Worm (Caenorhabditis elegans) whole organism, L1 larva: ENCODE data around the gene F07C3.2.

Experiments used
- C04F5.9 ChIP-seq: sonication (generic microtip); optimal IDR thresholded peaks from 2 replicates; lab custom pipeline; 2016; ENCODE audit warnings: missing genetic modification characterization, missing compliant biosample characterization
- C34B4.2 ChIP-seq: sonication (generic microtip); optimal IDR thresholded peaks from 2 replicates; lab custom pipeline; 2017; ENCODE audit warnings: mild to moderate bottlenecking, missing genetic modification characterization, missing compliant biosample characterization
- F16B12.6 ChIP-seq: fragments of 150-350 bp; optimal IDR thresholded peaks from 2 replicates; lab custom pipeline; 2014; ENCODE audit warnings: missing biosample characterization, missing genetic modification characterization
- alr-1 ChIP-seq: fragments of 200-800 bp; sonication (Bioruptor generic); optimal IDR thresholded peaks from 2 replicates; lab custom pipeline; 2018; ENCODE audit warnings: borderline replicate concordance, mild to moderate bottlenecking, missing genetic modification characterization, missing compliant biosample characterization
- aly-2 ChIP-seq: fragments of 150-350 bp; optimal IDR thresholded peaks from 2 replicates; lab custom pipeline; 2014; ENCODE audit warnings: missing biosample characterization, missing genetic modification characterization
- ama-1 ChIP-seq: fragments of 150-350 bp; optimal IDR thresholded peaks from 2 replicates; lab custom pipeline; 2014
- ceh-63 ChIP-seq: fragments of 200-800 bp; sonication (Bioruptor generic); optimal IDR thresholded peaks from 2 replicates; lab custom pipeline; 2018; ENCODE audit warnings: mild to moderate bottlenecking, missing genetic modification characterization, missing compliant biosample characterization
- ceh-8 ChIP-seq: fragments of 200-800 bp; sonication (Bioruptor generic); optimal IDR thresholded peaks from 2 replicates; lab custom pipeline; 2018; ENCODE audit warnings: mild to moderate bottlenecking, missing genetic modification characterization, moderate library complexity, missing compliant biosample characterization
- dpl-1 ChIP-seq, 3 experiments: fragments of 150-350 bp in 2 of 3; sonication (generic microtip) in 1 of 3; optimal IDR thresholded peaks; 2 replicates each; lab custom pipeline; 2014 to 2017; ENCODE audit warnings: missing biosample characterization in 3 of 3, missing genetic modification characterization in 3 of 3, missing genetic modification reagents in 3 of 3
- egl-13 ChIP-seq: sonication (generic microtip); optimal IDR thresholded peaks from 2 replicates; lab custom pipeline; 2016; ENCODE audit warnings: missing genotype, missing genetic modification reagents, missing genetic modification characterization, missing compliant biosample characterization
- egl-27 ChIP-seq, 2 experiments: fragments of 150-350 bp in 1 of 2; sonication (generic microtip); optimal IDR thresholded peaks; 3 replicates each; lab custom pipeline; 2017 to 2018; ENCODE audit warnings: missing biosample characterization in 2 of 2, missing genetic modification characterization in 2 of 2, missing genetic modification reagents in 2 of 2
- elt-2 ChIP-seq: sonication (generic microtip); optimal IDR thresholded peaks from 2 replicates; lab custom pipeline; 2016; ENCODE audit warnings: missing genetic modification characterization, mild to moderate bottlenecking, inconsistent platforms, missing compliant biosample characterization, missing genetic modification reagents
- elt-3 ChIP-seq, 6 experiments: fragments of 150-350 bp in 1 of 6; sonication (generic microtip); optimal IDR thresholded peaks; 2 replicates each; lab custom pipeline; 2017 to 2018; ENCODE audit warnings: missing biosample characterization in 6 of 6, missing genetic modification characterization in 6 of 6, inconsistent platforms in 1 of 6
- ets-5 ChIP-seq: fragments of 200-800 bp; sonication (Bioruptor generic); IDR thresholded peaks from 2 replicates; pipeline ENCODE4 v1.3.6; 2022; ENCODE audit warnings: missing genetic modification characterization, missing compliant biosample characterization
- fkh-10 ChIP-seq: sonication (generic microtip); optimal IDR thresholded peaks from 2 replicates; lab custom pipeline; 2017; ENCODE audit warnings: missing biosample characterization, missing genetic modification reagents, missing genetic modification characterization
- fkh-4 ChIP-seq: sonication (generic microtip); optimal IDR thresholded peaks from 2 replicates; lab custom pipeline; 2016; ENCODE audit warnings: missing compliant biosample characterization, missing genetic modification characterization, borderline replicate concordance
- fkh-8 ChIP-seq: sonication (generic microtip); optimal IDR thresholded peaks from 2 replicates; lab custom pipeline; 2016; ENCODE audit warnings: mild to moderate bottlenecking, missing genetic modification characterization, missing compliant biosample characterization
- fos-1 ChIP-seq: fragments of 150-350 bp; optimal IDR thresholded peaks from 2 replicates; lab custom pipeline; 2014; ENCODE audit warnings: missing biosample characterization, missing genetic modification characterization
- grh-1 ChIP-seq: fragments of 200-800 bp; sonication (Bioruptor generic); IDR thresholded peaks from 2 replicates; pipeline ENCODE4 v1.3.6; 2022; ENCODE audit warnings: missing genetic modification reagents, missing genetic modification characterization, missing compliant biosample characterization
- hpl-2 ChIP-seq: fragments of 150-350 bp; optimal IDR thresholded peaks from 2 replicates; lab custom pipeline; 2014; ENCODE audit warnings: missing biosample characterization, missing genetic modification reagents, missing genetic modification characterization
- lin-14 ChIP-seq: fragments of 200-800 bp; sonication (Bioruptor generic); optimal IDR thresholded peaks from 2 replicates; lab custom pipeline; 2018; ENCODE audit warnings: mild to moderate bottlenecking, missing genetic modification characterization, moderate library complexity, missing compliant biosample characterization
- lin-35 ChIP-seq, 2 experiments: fragments of 150-350 bp; optimal IDR thresholded peaks; 2 replicates each; lab custom pipeline; 2014; ENCODE audit warnings: missing biosample characterization in 2 of 2, missing genetic modification characterization in 2 of 2, missing genetic modification reagents in 2 of 2
- lin-39 ChIP-seq: fragments of 150-350 bp; optimal IDR thresholded peaks from 2 replicates; lab custom pipeline; 2014; ENCODE audit warnings: missing biosample characterization, missing genetic modification reagents, missing genetic modification characterization
- lsy-2 ChIP-seq, 2 experiments: fragments of 150-350 bp; optimal IDR thresholded peaks; 2 replicates each; lab custom pipeline; 2014; ENCODE audit warnings: missing biosample characterization in 2 of 2, missing genetic modification characterization in 2 of 2
- mab-9 ChIP-seq: fragments of 200-800 bp; sonication (Bioruptor generic); IDR thresholded peaks from 2 replicates; pipeline ENCODE4 v1.3.6; 2022; ENCODE audit warnings: missing genetic modification reagents, missing genetic modification characterization, missing compliant biosample characterization
- mdl-1 ChIP-seq, 2 experiments: fragments of 150-350 bp; optimal IDR thresholded peaks; 2 replicates each; lab custom pipeline; 2014 to 2017; ENCODE audit warnings: missing biosample characterization in 2 of 2, missing genetic modification characterization in 2 of 2, inconsistent platforms in 1 of 2
- mep-1 ChIP-seq: fragments of 150-350 bp; optimal IDR thresholded peaks from 2 replicates; lab custom pipeline; 2014; ENCODE audit warnings: missing biosample characterization, missing genetic modification characterization
- nhr-12 ChIP-seq: sonication (generic microtip); optimal IDR thresholded peaks from 2 replicates; lab custom pipeline; 2017; ENCODE audit warnings: missing biosample characterization, missing genetic modification characterization
- nhr-237 ChIP-seq: fragments of 150-350 bp; optimal IDR thresholded peaks from 2 replicates; lab custom pipeline; 2014; ENCODE audit warnings: missing biosample characterization, missing genetic modification characterization
- nhr-28 ChIP-seq: fragments of 150-350 bp; optimal IDR thresholded peaks from 2 replicates; lab custom pipeline; 2014; ENCODE audit warnings: missing biosample characterization, missing genetic modification characterization
- nhr-71 ChIP-seq: sonication (generic microtip); optimal IDR thresholded peaks from 2 replicates; lab custom pipeline; 2016; ENCODE audit warnings: mild to moderate bottlenecking, missing genetic modification characterization, moderate library complexity, missing compliant biosample characterization
- nhr-76 ChIP-seq: sonication (generic microtip); optimal IDR thresholded peaks from 2 replicates; lab custom pipeline; 2017; ENCODE audit warnings: missing biosample characterization, missing genetic modification characterization
- nhr-77 ChIP-seq: fragments of 150-350 bp; optimal IDR thresholded peaks from 2 replicates; lab custom pipeline; 2014; ENCODE audit warnings: missing biosample characterization, missing genetic modification characterization
- nhr-85 ChIP-seq: sonication (generic microtip); peaks from one replicate; lab custom pipeline; 2016; ENCODE audit warnings: missing genetic modification characterization, inconsistent platforms, missing compliant biosample characterization
- nhr-90 ChIP-seq: sonication (generic microtip); optimal IDR thresholded peaks from 2 replicates; lab custom pipeline; 2016; ENCODE audit warnings: mild to moderate bottlenecking, missing genetic modification characterization, missing compliant biosample characterization; ENCODE audit not compliant: poor library complexity
- pag-3 ChIP-seq: sonication (generic microtip); optimal IDR thresholded peaks from 2 replicates; lab custom pipeline; 2017; ENCODE audit warnings: missing genetic modification characterization, mild to moderate bottlenecking, missing compliant biosample characterization, antibody characterized with exemption, borderline replicate concordance; ENCODE audit not compliant: insufficient read depth
- pax-3 ChIP-seq: fragments of 200-800 bp; sonication (Bioruptor generic); optimal IDR thresholded peaks from 2 replicates; lab custom pipeline; 2018; ENCODE audit warnings: mild to moderate bottlenecking, missing genetic modification characterization, moderate library complexity, missing compliant biosample characterization
- pqm-1 ChIP-seq: sonication (generic microtip); optimal IDR thresholded peaks from 3 replicates; lab custom pipeline; 2017; ENCODE audit warnings: missing biosample characterization, missing genetic modification characterization
- rnt-1 ChIP-seq: sonication (generic microtip); optimal IDR thresholded peaks from 2 replicates; lab custom pipeline; 2016; ENCODE audit warnings: mild to moderate bottlenecking, missing genetic modification characterization, moderate library complexity, missing compliant biosample characterization
- skn-1 ChIP-seq: fragments of 150-350 bp; optimal IDR thresholded peaks from 2 replicates; lab custom pipeline; 2014; ENCODE audit warnings: missing biosample characterization, missing genetic modification characterization
- snu-23 ChIP-seq: sonication (generic microtip); optimal IDR thresholded peaks from 2 replicates; lab custom pipeline; 2016; ENCODE audit warnings: missing genetic modification characterization, missing compliant biosample characterization
- sox-4 ChIP-seq: sonication (generic microtip); optimal IDR thresholded peaks from 2 replicates; lab custom pipeline; 2016; ENCODE audit warnings: missing genetic modification characterization, missing compliant biosample characterization
- sptf-1 ChIP-seq: fragments of 150-350 bp; optimal IDR thresholded peaks from 2 replicates; lab custom pipeline; 2014; ENCODE audit warnings: missing biosample characterization, missing genetic modification characterization
- sup-37 ChIP-seq: fragments of 200-800 bp; sonication (Bioruptor generic); optimal IDR thresholded peaks from 2 replicates; lab custom pipeline; 2018; ENCODE audit warnings: mild to moderate bottlenecking, missing genetic modification characterization, missing compliant biosample characterization
- swsn-7 ChIP-seq: sonication (generic microtip); optimal IDR thresholded peaks from 2 replicates; lab custom pipeline; 2016; ENCODE audit warnings: missing genetic modification characterization, missing compliant biosample characterization
- tbx-2 ChIP-seq: sonication (generic microtip); optimal IDR thresholded peaks from 2 replicates; lab custom pipeline; 2016; ENCODE audit warnings: missing genetic modification characterization, missing compliant biosample characterization
- tlp-1 ChIP-seq: fragments of 150-350 bp; optimal IDR thresholded peaks from 2 replicates; lab custom pipeline; 2014; ENCODE audit warnings: missing biosample characterization, missing genetic modification characterization
- unc-30 ChIP-seq: sonication (generic microtip); optimal IDR thresholded peaks from 2 replicates; lab custom pipeline; 2017; ENCODE audit warnings: missing biosample characterization, missing genetic modification characterization
- unc-86 ChIP-seq: sonication (generic microtip); optimal IDR thresholded peaks from 2 replicates; lab custom pipeline; 2016; ENCODE audit warnings: missing genetic modification characterization, missing compliant biosample characterization
- xbp-1 ChIP-seq: sonication (generic microtip); optimal IDR thresholded peaks from 2 replicates; lab custom pipeline; 2016; ENCODE audit warnings: missing genetic modification characterization, missing compliant biosample characterization
- zag-1 ChIP-seq: fragments of 150-350 bp; optimal IDR thresholded peaks from 2 replicates; lab custom pipeline; 2014; ENCODE audit warnings: missing biosample characterization, missing genetic modification characterization
- zip-4 ChIP-seq: fragments of 200-800 bp; sonication (Bioruptor generic); optimal IDR thresholded peaks from 2 replicates; lab custom pipeline; 2018; ENCODE audit warnings: mild to moderate bottlenecking, missing genetic modification characterization, moderate library complexity, missing compliant biosample characterization
- ztf-4 ChIP-seq: fragments of 150-350 bp; optimal IDR thresholded peaks from 2 replicates; lab custom pipeline; 2014; ENCODE audit warnings: missing biosample characterization, missing genetic modification characterization

F07C3.2 gene

ce11 chrV:9273587-9273986 is 47.7 kb downstream of the F07C3.2 start:
- peak in 1 of 2 experiments; percentile 70 for TF ChIP-seq egl-27 (tag; optimal IDR thresholded peaks at IDR 0.05; lab: Kevin White, UChicago)
- peak; percentile 88 for TF ChIP-seq nhr-71
- no peak for TF ChIP-seq nhr-90 (tag; lab: Kevin White, UChicago)
- TF ChIP-seq pag-3 = no peak
- TF ChIP-seq ets-5 (GFP tag; lab: Robert Waterston, UW) = no peak
- no peak for TF ChIP-seq F16B12.6 (tag; lab: Kevin White, UChicago)
- TF ChIP-seq fkh-4 (tag; lab: Kevin White, UChicago) = no peak
- peak; percentile 54 for TF ChIP-seq xbp-1 (tag; lab: Kevin White, UChicago)
- peak; percentile 41 to 74 for TF ChIP-seq lsy-2 (tag; optimal IDR thresholded peaks at IDR 0.05; lab: Kevin White, UChicago)
- TF ChIP-seq grh-1 (GFP tag; lab: Robert Waterston, UW) = no peak
- peak; percentile 81 for TF ChIP-seq snu-23 (GFP tag; lab: Kevin White, UChicago)
- TF ChIP-seq zip-4 (GFP tag; lab: Kevin White, UChicago) = no peak
- TF ChIP-seq hpl-2 (GFP tag; lab: Kevin White, UChicago) = no peak
- TF ChIP-seq skn-1 = no peak
- TF ChIP-seq tbx-2 = peak; percentile 75
- TF ChIP-seq ceh-63 (GFP tag; lab: Kevin White, UChicago) = no peak
- no peak for TF ChIP-seq nhr-28
- TF ChIP-seq sup-37 = no peak
- no peak for TF ChIP-seq pax-3 (tag; lab: Kevin White, UChicago)
- no peak for TF ChIP-seq C34B4.2
- no peak for TF ChIP-seq nhr-76 (tag; lab: Kevin White, UChicago)
- TF ChIP-seq fkh-8 (tag; lab: Kevin White, UChicago) = peak; percentile 32
- TF ChIP-seq elt-2 = no peak
- peak; percentile 29 for TF ChIP-seq mep-1 (tag; lab: Kevin White, UChicago)
- peak; percentile 69 for TF ChIP-seq nhr-85 (tag; lab: Kevin White, UChicago)
- peak; percentile 60 for TF ChIP-seq swsn-7
- TF ChIP-seq C04F5.9 (tag; lab: Kevin White, UChicago) = no peak
- peak; percentile 61 for TF ChIP-seq rnt-1
- peak; percentile 98 for TF ChIP-seq lin-14 (GFP tag; lab: Kevin White, UChicago)
- no peak for TF ChIP-seq sptf-1 (tag; lab: Kevin White, UChicago)
- TF ChIP-seq fos-1 (tag; lab: Kevin White, UChicago) = no peak
- no peak for TF ChIP-seq aly-2 (tag; lab: Kevin White, UChicago)
- no peak for TF ChIP-seq nhr-237
- TF ChIP-seq alr-1 (tag; lab: Kevin White, UChicago) = no peak
- TF ChIP-seq mab-9 (GFP tag; lab: Robert Waterston, UW) = no peak
- TF ChIP-seq egl-13 (tag; lab: Kevin White, UChicago) = peak; percentile 16
- no peak for TF ChIP-seq sox-4 (tag; lab: Kevin White, UChicago)
- TF ChIP-seq ama-1 (lab: Kevin White, UChicago) = no peak
- no peak for TF ChIP-seq pqm-1 (tag; lab: Kevin White, UChicago)
- TF ChIP-seq nhr-12 (tag; lab: Kevin White, UChicago) = no peak
- TF ChIP-seq mdl-1 (tag; optimal IDR thresholded peaks at IDR 0.05; lab: Kevin White, UChicago) = peak in 1 of 2 experiments; percentile 67
- no peak for TF ChIP-seq unc-30 (tag; lab: Kevin White, UChicago)
- peak; percentile 22 for TF ChIP-seq ceh-8
- TF ChIP-seq nhr-77 (tag; lab: Kevin White, UChicago) = peak; percentile 50
- TF ChIP-seq tlp-1 = no peak
- no peak for TF ChIP-seq zag-1 (tag; lab: Kevin White, UChicago)
- TF ChIP-seq dpl-1 (GFP tag; optimal IDR thresholded peaks at IDR 0.05; lab: Kevin White, UChicago) = peak in 1 of 3 experiments; percentile 30
- peak in 1 of 6 experiments; percentile 48 for TF ChIP-seq elt-3 (tag; optimal IDR thresholded peaks at IDR 0.05; lab: Kevin White, UChicago)
- TF ChIP-seq lin-35 (GFP tag; optimal IDR thresholded peaks at IDR 0.05; lab: Kevin White, UChicago) = peak; percentile 35 to 44
- TF ChIP-seq lin-39 (tag; lab: Kevin White, UChicago) = no peak
- no peak for TF ChIP-seq ztf-4
- peak; percentile 58 for TF ChIP-seq fkh-10 (GFP tag; lab: Kevin White, UChicago)
- peak; percentile 63 for TF ChIP-seq unc-86 (tag; lab: Kevin White, UChicago)
